Fruit fly (Drosophila melanogaster) whole organism, pupa: ENCODE measurements around the gene CG11583.

Source experiments
- CG12605 ChIP-seq: fragments of 200-800 bp; sonication (Bioruptor generic); IDR thresholded peaks from 2 replicates; pipeline ENCODE4 v1.3.6; 2022; ENCODE audit warnings: missing biosample characterization, missing genetic modification characterization
- CG8301 ChIP-seq: fragments of 200-800 bp; sonication (Bioruptor generic); optimal IDR thresholded peaks from 2 replicates; lab custom pipeline; 2018; ENCODE audit warnings: missing biosample characterization, mild to moderate bottlenecking, missing genetic modification characterization
- CG9948 ChIP-seq: fragments of 200-800 bp; sonication (Bioruptor generic); optimal IDR thresholded peaks from 2 replicates; lab custom pipeline; 2018; ENCODE audit warnings: missing biosample characterization, mild to moderate bottlenecking, missing genetic modification characterization, moderate library complexity
- fd96Ca ChIP-seq: fragments of 200-800 bp; sonication (Bioruptor generic); IDR thresholded peaks from 3 replicates; pipeline ENCODE4 v1.3.6; 2022; ENCODE audit warnings: missing biosample characterization, missing genetic modification characterization
- rn ChIP-seq: fragments of 200-800 bp; sonication (Bioruptor generic); IDR thresholded peaks from 2 replicates; pipeline ENCODE4 v1.3.6; 2022; ENCODE audit warnings: missing biosample characterization, missing genetic modification characterization

- TF ChIP-seq fd96Ca (GFP tag; lab: Robert Waterston, UW) (no peak), rn (GFP tag; lab: Robert Waterston, UW) (no peak), CG12605 (GFP tag; lab: Robert Waterston, UW) (no peak), CG8301 (tag; lab: Kevin White, UChicago) (no peak), CG9948 (tag; lab: Kevin White, UChicago) (no peak)
Measured at dm6 chr3L:4277796-4278195, 4.8 kb downstream of the CG11583 start, which contains the start of gene Ctl1.
